Fruit fly (Drosophila melanogaster) whole organism, adult: ENCODE data around the gene sll.

Source experiments
- CG14711 ChIP-seq: fragments of 200-800 bp; sonication (Bioruptor generic); optimal IDR thresholded peaks from 2 replicates; lab custom pipeline; 2018; ENCODE audit warnings: missing biosample characterization, mild to moderate bottlenecking, missing genetic modification characterization, moderate library complexity
- CG5204 ChIP-seq: fragments of 200-800 bp; sonication (Bioruptor generic); optimal IDR thresholded peaks from 2 replicates; lab custom pipeline; 2016; ENCODE audit warnings: missing biosample characterization, missing genetic modification characterization
- CG7101 ChIP-seq: fragments of 200-800 bp; sonication (Bioruptor generic); optimal IDR thresholded peaks from 2 replicates; lab custom pipeline; 2018; ENCODE audit warnings: missing biosample characterization, mild to moderate bottlenecking, missing genetic modification characterization, moderate library complexity
- Hr96 ChIP-seq: fragments of 200-800 bp; sonication (Bioruptor generic); optimal IDR thresholded peaks from 2 replicates; lab custom pipeline; 2016; ENCODE audit warnings: missing biosample characterization, missing genetic modification characterization
- cic ChIP-seq: fragments of 200-800 bp; sonication (Bioruptor generic); optimal IDR thresholded peaks from 2 replicates; lab custom pipeline; 2017; ENCODE audit warnings: missing biosample characterization, mild to moderate bottlenecking, missing genetic modification characterization, moderate library complexity
- cnc ChIP-seq, 2 experiments: fragments of >200 bp; optimal IDR thresholded peaks; 2 replicates each; lab custom pipeline; 2017
- toe ChIP-seq: fragments of 200-800 bp; sonication (Bioruptor generic); optimal IDR thresholded peaks from 2 replicates; lab custom pipeline; 2016; ENCODE audit warnings: missing biosample characterization, missing genetic modification characterization

DNA sequence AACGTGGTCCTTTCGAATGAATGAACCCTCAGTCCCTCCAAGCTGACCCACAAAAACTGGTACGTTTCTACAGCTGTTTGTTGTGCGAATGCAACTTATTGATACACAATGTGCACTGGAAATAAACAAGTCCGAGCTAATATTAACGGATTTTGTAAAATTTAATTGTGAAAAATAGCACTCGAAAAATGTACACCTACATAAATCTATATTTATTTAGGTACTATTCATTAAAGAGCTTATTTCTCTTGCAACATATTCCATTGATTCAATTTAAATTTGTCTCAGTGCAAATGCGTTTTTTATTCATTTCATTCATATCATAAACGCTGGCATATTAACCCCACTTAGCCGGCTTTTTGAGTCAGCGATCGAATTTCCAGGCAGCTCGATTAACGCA is 44.7 kb upstream of the sll start:
- TF ChIP-seq CG14711 = no peak
- TF ChIP-seq CG7101 (tag; lab: Kevin White, UChicago) = no peak
- no peak for TF ChIP-seq cic (GFP tag; lab: Kevin White, UChicago)
- no peak for TF ChIP-seq toe (GFP tag; lab: Kevin White, UChicago)
- TF ChIP-seq CG5204 = no peak
- no peak for TF ChIP-seq cnc (optimal IDR thresholded peaks at IDR 0.05; lab: Kevin White, UChicago)
- no peak for TF ChIP-seq Hr96 (GFP tag; lab: Kevin White, UChicago)
